Worm (Caenorhabditis elegans) whole organism, young adult: Measurements from ENCODE around the gene aak-2.

Source experiments
- ceh-91 ChIP-seq: fragments of 200-800 bp; sonication (Bioruptor generic); IDR thresholded peaks from 2 replicates; pipeline ENCODE4 v1.3.6; 2022; ENCODE audit warnings: missing genetic modification reagents, missing genetic modification characterization, missing compliant biosample characterization
- hsf-1 ChIP-seq: fragments of 200-800 bp; sonication (Bioruptor generic); IDR thresholded peaks from 2 replicates; pipeline ENCODE4 v1.3.6; 2022; ENCODE audit warnings: missing genetic modification reagents, missing genetic modification characterization, missing compliant biosample characterization
- lin-54 ChIP-seq: fragments of 200-800 bp; sonication (Bioruptor generic); optimal IDR thresholded peaks from 2 replicates; lab custom pipeline; 2018; ENCODE audit warnings: mild to moderate bottlenecking, missing genetic modification characterization, missing compliant biosample characterization
- madf-6 ChIP-seq: fragments of 200-800 bp; sonication (Bioruptor generic); IDR thresholded peaks from 2 replicates; pipeline ENCODE4 v1.3.6; 2022; ENCODE audit warnings: missing genetic modification reagents, missing genetic modification characterization, missing compliant biosample characterization
- snpc-1.1 ChIP-seq: sonication (generic microtip); optimal IDR thresholded peaks from 2 replicates; lab custom pipeline; 2017; ENCODE audit warnings: missing genetic modification characterization, mild to moderate bottlenecking, missing compliant biosample characterization, antibody characterized with exemption, moderate library complexity, missing genotype, missing genetic modification reagents; ENCODE audit not compliant: insufficient read depth
- ztf-25 ChIP-seq: fragments of 200-800 bp; sonication (Bioruptor generic); IDR thresholded peaks from 2 replicates; pipeline ENCODE4 v1.3.6; 2022; ENCODE audit warnings: missing genetic modification reagents, missing genetic modification characterization, missing compliant biosample characterization

DNA sequence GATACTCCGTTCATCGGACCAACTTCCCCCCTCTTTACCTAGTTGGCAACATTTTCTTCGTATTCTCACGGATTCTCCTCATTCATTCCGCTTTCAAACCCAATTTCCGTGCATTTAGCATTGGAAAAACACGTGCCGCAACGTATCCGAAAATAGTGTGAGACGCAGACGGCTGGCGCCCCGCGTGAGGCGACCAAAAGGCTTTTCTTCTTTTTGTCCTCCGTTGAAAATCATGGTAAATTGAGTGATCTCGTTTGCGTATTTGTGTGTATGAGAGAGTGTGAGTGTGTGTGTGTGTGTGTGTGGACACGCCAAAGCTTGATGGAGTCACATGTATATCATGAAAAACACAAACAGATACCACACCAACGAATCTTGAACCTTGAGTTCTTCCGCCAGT, 939 bp downstream of the aak-2 start:
- TF ChIP-seq madf-6 (no peak), ceh-91 (GFP tag; lab: Robert Waterston, UW) (no peak), hsf-1 (no peak), lin-54 (GFP tag; lab: Kevin White, UChicago) (peak; percentile 48), snpc-1.1 (tag; lab: Kevin White, UChicago) (no peak), ztf-25 (no peak)
